Fruit fly (Drosophila melanogaster) whole organism, embryonic: ENCODE results near the gene jagn.

Experiments used
- Abd-B ChIP-seq: fragments of 200-800 bp; sonication (Bioruptor generic); optimal IDR thresholded peaks from 2 replicates; lab custom pipeline; 2018; ENCODE audit warnings: missing biosample characterization, mild to moderate bottlenecking, missing genetic modification characterization, moderate library complexity
- Antp ChIP-seq: fragments of 200-800 bp; sonication (Bioruptor generic); optimal IDR thresholded peaks from 3 replicates; lab custom pipeline; 2016; ENCODE audit warnings: missing biosample characterization, missing genetic modification characterization
- B-H2 ChIP-seq: fragments of 200-800 bp; sonication (Bioruptor generic); optimal IDR thresholded peaks from 2 replicates; lab custom pipeline; 2018; ENCODE audit warnings: missing biosample characterization, mild to moderate bottlenecking, missing genetic modification characterization
- Blimp-1 ChIP-seq: fragments of 200-800 bp; sonication (Bioruptor generic); optimal IDR thresholded peaks from 3 replicates; lab custom pipeline; 2018; ENCODE audit warnings: missing biosample characterization, missing genetic modification characterization, mild to moderate bottlenecking, moderate library complexity, missing genetic modification reagents
- CG11560 ChIP-seq: fragments of 200-800 bp; sonication (Bioruptor generic); IDR thresholded peaks from 3 replicates; pipeline ENCODE4 v1.3.6; 2022; ENCODE audit warnings: missing biosample characterization, missing genetic modification characterization
- CG15011 ChIP-seq: fragments of 200-800 bp; sonication (Bioruptor generic); optimal IDR thresholded peaks from 3 replicates; lab custom pipeline; 2018; ENCODE audit warnings: missing biosample characterization, mild to moderate bottlenecking, missing genetic modification characterization
- CG18011 ChIP-seq: fragments of 200-800 bp; sonication (Bioruptor generic); optimal IDR thresholded peaks from 2 replicates; lab custom pipeline; 2017; ENCODE audit warnings: missing biosample characterization, missing genetic modification characterization, mild to moderate bottlenecking, moderate library complexity, missing genotype
- CG18262 ChIP-seq: fragments of 200-800 bp; optimal IDR thresholded peaks from 3 replicates; lab custom pipeline; 2019; ENCODE audit warnings: missing biosample characterization, mild to moderate bottlenecking, missing genetic modification characterization, moderate library complexity
- CG2129 ChIP-seq: fragments of 200-800 bp; sonication (Bioruptor generic); IDR thresholded peaks from 2 replicates; pipeline ENCODE4 v1.3.6; 2022; ENCODE audit warnings: missing biosample characterization, missing genetic modification characterization; ENCODE audit not compliant: partially characterized antibody
- CG31388 ChIP-seq: fragments of 200-800 bp; sonication (Bioruptor generic); optimal IDR thresholded peaks from 2 replicates; lab custom pipeline; 2016; ENCODE audit warnings: missing biosample characterization, missing genetic modification characterization
- CG3847 ChIP-seq: fragments of 200-800 bp; sonication (Bioruptor generic); IDR thresholded peaks from 2 replicates; pipeline ENCODE4 v1.3.6; 2022; ENCODE audit warnings: missing biosample characterization, missing genetic modification characterization
- CG4404 ChIP-seq: fragments of 200-800 bp; sonication (Bioruptor generic); IDR thresholded peaks from 2 replicates; pipeline ENCODE4 v1.3.6; 2022; ENCODE audit warnings: missing biosample characterization, missing genetic modification characterization
- CG6654 ChIP-seq: fragments of 200-800 bp; sonication (Bioruptor generic); optimal IDR thresholded peaks from 2 replicates; lab custom pipeline; 2017; ENCODE audit warnings: missing biosample characterization, mild to moderate bottlenecking, missing genetic modification characterization
- CG7357 ChIP-seq: fragments of 200-800 bp; sonication (Bioruptor generic); IDR thresholded peaks from 3 replicates; pipeline ENCODE4 v1.3.6; 2022; ENCODE audit warnings: missing biosample characterization, missing genetic modification characterization
- CG7963 ChIP-seq: fragments of 200-800 bp; sonication (Bioruptor generic); IDR thresholded peaks from 3 replicates; pipeline ENCODE4 v1.3.6; 2022; ENCODE audit warnings: missing biosample characterization, missing genetic modification characterization; ENCODE audit not compliant: partially characterized antibody
- CG8281 ChIP-seq: fragments of 200-800 bp; sonication (Bioruptor generic); optimal IDR thresholded peaks from 2 replicates; lab custom pipeline; 2018; ENCODE audit warnings: missing biosample characterization, mild to moderate bottlenecking, missing genetic modification characterization, moderate library complexity
- CG8290 ChIP-seq, 3 experiments: fragments of 200-800 bp; sonication (Bioruptor generic); optimal IDR thresholded peaks; 2 replicates each; lab custom pipeline; 2016 to 2019; ENCODE audit warnings: missing biosample characterization in 3 of 3, missing genetic modification characterization in 3 of 3, mild to moderate bottlenecking in 2 of 3, moderate library complexity in 1 of 3
- Deaf1 ChIP-seq: fragments of 200-800 bp; optimal IDR thresholded peaks from 3 replicates; lab custom pipeline; 2019; ENCODE audit warnings: missing biosample characterization, mild to moderate bottlenecking, missing genetic modification characterization, moderate library complexity
- Doc2 ChIP-seq: fragments of 200-800 bp; sonication (Bioruptor generic); IDR thresholded peaks from 2 replicates; pipeline ENCODE4 v1.3.6; 2022; ENCODE audit warnings: missing biosample characterization, missing genetic modification characterization
- E2f2 ChIP-seq: fragments of 200-800 bp; sonication (Bioruptor generic); IDR thresholded peaks from 2 replicates; pipeline ENCODE4 v1.3.6; 2022; ENCODE audit warnings: missing biosample characterization, missing genetic modification characterization
- Elba2 ChIP-seq: fragments of 200-800 bp; sonication (Bioruptor generic); optimal IDR thresholded peaks from 3 replicates; lab custom pipeline; 2016; ENCODE audit warnings: missing biosample characterization, missing genetic modification characterization
- H15 ChIP-seq: fragments of 200-800 bp; sonication (Bioruptor generic); IDR thresholded peaks from 3 replicates; pipeline ENCODE4 v1.3.6; 2022; ENCODE audit warnings: missing biosample characterization, missing genetic modification characterization
- HmgZ ChIP-seq: fragments of 200-800 bp; sonication (Bioruptor generic); optimal IDR thresholded peaks from 2 replicates; lab custom pipeline; 2018; ENCODE audit warnings: missing biosample characterization, mild to moderate bottlenecking, missing genetic modification characterization
- Med ChIP-seq: fragments of 200-800 bp; sonication (Bioruptor generic); peaks from one replicate; lab custom pipeline; 2016; ENCODE audit warnings: missing biosample characterization, missing genetic modification characterization, mild to moderate bottlenecking, inconsistent platforms, moderate library complexity
- Poxn ChIP-seq: fragments of 200-800 bp; sonication (Bioruptor generic); IDR thresholded peaks from 2 replicates; pipeline ENCODE4 v1.3.6; 2022; ENCODE audit warnings: missing biosample characterization, missing genetic modification characterization
- abd-A ChIP-seq: fragments of 200-800 bp; sonication (Bioruptor generic); optimal IDR thresholded peaks from 3 replicates; lab custom pipeline; 2019; ENCODE audit warnings: missing biosample characterization, mild to moderate bottlenecking, missing genetic modification characterization, moderate library complexity
- crc ChIP-seq: fragments of 200-800 bp; sonication (Bioruptor generic); optimal IDR thresholded peaks from 2 replicates; lab custom pipeline; 2016; ENCODE audit warnings: missing biosample characterization, missing genetic modification characterization
- crp ChIP-seq, 2 experiments: fragments of 200-800 bp; sonication (Bioruptor generic); optimal IDR thresholded peaks; 2 replicates in 1 of 2; 3 replicates in 1 of 2; lab custom pipeline; 2017; ENCODE audit warnings: missing biosample characterization in 2 of 2, missing genetic modification characterization in 2 of 2, mild to moderate bottlenecking in 1 of 2, moderate library complexity in 1 of 2
- dan ChIP-seq: fragments of 200-800 bp; sonication (Bioruptor generic); IDR thresholded peaks from 2 replicates; pipeline ENCODE4 v1.3.6; 2022; ENCODE audit warnings: missing biosample characterization, missing genetic modification characterization
- dmrt11E ChIP-seq: fragments of 200-800 bp; sonication (Bioruptor generic); optimal IDR thresholded peaks from 3 replicates; lab custom pipeline; 2018; ENCODE audit warnings: missing biosample characterization, mild to moderate bottlenecking, missing genetic modification characterization, moderate library complexity
- eve ChIP-seq, 2 experiments: fragments of >200 bp; optimal IDR thresholded peaks; 2 replicates each; lab custom pipeline; 2017; ENCODE audit warnings: missing biosample characterization in 2 of 2, missing genetic modification characterization in 2 of 2
- exex ChIP-seq: fragments of 200-800 bp; sonication (Bioruptor generic); optimal IDR thresholded peaks from 4 replicates; lab custom pipeline; 2018; ENCODE audit warnings: missing biosample characterization, mild to moderate bottlenecking, missing genetic modification characterization, moderate library complexity
- gcm2 ChIP-seq: fragments of 200-800 bp; sonication (Bioruptor generic); optimal IDR thresholded peaks from 2 replicates; lab custom pipeline; 2016; ENCODE audit warnings: missing biosample characterization, missing genetic modification characterization
- gfzf ChIP-seq: fragments of 200-800 bp; sonication (Bioruptor generic); optimal IDR thresholded peaks from 2 replicates; lab custom pipeline; 2016; ENCODE audit warnings: missing biosample characterization, mild to moderate bottlenecking, missing genetic modification characterization, moderate library complexity
- hbn ChIP-seq: fragments of 200-800 bp; sonication (Bioruptor generic); IDR thresholded peaks from 2 replicates; pipeline ENCODE4 v1.3.6; 2022; ENCODE audit warnings: missing biosample characterization, missing genetic modification characterization; ENCODE audit not compliant: partially characterized antibody
- nom ChIP-seq: fragments of 200-800 bp; sonication (Bioruptor generic); optimal IDR thresholded peaks from 2 replicates; lab custom pipeline; 2017; ENCODE audit warnings: missing biosample characterization, missing genetic modification characterization, mild to moderate bottlenecking, moderate library complexity, missing genetic modification reagents
- stc ChIP-seq: fragments of 200-800 bp; sonication (Bioruptor generic); IDR thresholded peaks from 2 replicates; pipeline ENCODE4 v1.3.6; 2022; ENCODE audit warnings: missing biosample characterization, missing genetic modification characterization
- sug ChIP-seq: fragments of 200-800 bp; optimal IDR thresholded peaks from 2 replicates; lab custom pipeline; 2019; ENCODE audit warnings: missing biosample characterization, mild to moderate bottlenecking, missing genetic modification characterization, moderate library complexity

jagn gene

dm6 chr3R:5736305-5736869 is 42.7 kb upstream of the jagn start, which contains the start of the genes CG2100 and CG1236 (continued):
- peak; percentile 42 for TF ChIP-seq exex
- peak; percentile 13 for TF ChIP-seq gcm2 (GFP tag; lab: Kevin White, UChicago)
- peak; percentile 59 for TF ChIP-seq Antp (GFP tag; lab: Kevin White, UChicago)
- peak; percentile 71 for TF ChIP-seq Deaf1 (tag; lab: Kevin White, UChicago)
- peak; percentile 32 for TF ChIP-seq B-H2 (GFP tag; lab: Kevin White, UChicago)

dm6 chr3R:5737263-5737662 is 41.9 kb upstream of the jagn start:
- TF ChIP-seq nom (GFP tag; lab: Kevin White, UChicago), result peak; percentile 26
- no peak for TF ChIP-seq HmgZ (tag; lab: Kevin White, UChicago)
- TF ChIP-seq CG18011 (GFP tag; lab: Kevin White, UChicago), result no peak
- no peak for TF ChIP-seq CG3847 (GFP tag; lab: Robert Waterston, UW)
- no peak for TF ChIP-seq dan (GFP tag; lab: Robert Waterston, UW)
- TF ChIP-seq Poxn (GFP tag; lab: Robert Waterston, UW), result no peak
- TF ChIP-seq CG18262, result no peak
- no peak for TF ChIP-seq Elba2 (GFP tag; lab: Kevin White, UChicago)
- 0 out of 3 replicates have a peak, but pooled peaks have one; percentile 36 for TF ChIP-seq CG7963 (GFP tag; lab: Robert Waterston, UW)
- no peak for TF ChIP-seq CG8281
- no peak for TF ChIP-seq abd-A (tag; lab: Kevin White, UChicago)
- TF ChIP-seq CG4404 (GFP tag; lab: Robert Waterston, UW), result no peak
- TF ChIP-seq Med (GFP tag; lab: Kevin White, UChicago), result peak; percentile 62
- TF ChIP-seq Blimp-1 (GFP tag; lab: Kevin White, UChicago), result no peak
- TF ChIP-seq hbn (GFP tag; lab: Robert Waterston, UW), result no peak
- no peak for TF ChIP-seq CG31388
- TF ChIP-seq gfzf, result no peak
- TF ChIP-seq CG8290 (GFP tag; optimal IDR thresholded peaks at IDR 0.05; lab: Kevin White, UChicago), result no peak
- no peak for TF ChIP-seq CG8290 (tag; optimal IDR thresholded peaks at IDR 0.05; lab: Kevin White, UChicago)
- no peak for TF ChIP-seq sug (tag; lab: Kevin White, UChicago)
- TF ChIP-seq CG7357 (GFP tag; lab: Robert Waterston, UW), result no peak
- no peak for TF ChIP-seq crp (GFP tag; optimal IDR thresholded peaks at IDR 0.05; lab: Kevin White, UChicago)
- 0 out of 3 replicates have a peak, but pooled peaks have one; percentile 31 for TF ChIP-seq H15 (GFP tag; lab: Robert Waterston, UW)
- no peak for TF ChIP-seq eve (GFP tag; optimal IDR thresholded peaks at IDR 0.05; lab: Kevin White, UChicago)
- TF ChIP-seq CG15011, result no peak
- no peak for TF ChIP-seq crc (GFP tag; lab: Kevin White, UChicago)
- TF ChIP-seq Doc2, result no peak
- TF ChIP-seq dmrt11E (tag; lab: Kevin White, UChicago), result no peak
- no peak for TF ChIP-seq stc (GFP tag; lab: Robert Waterston, UW)
- no peak for TF ChIP-seq E2f2 (GFP tag; lab: Robert Waterston, UW)
- no peak for TF ChIP-seq CG11560 (tag; lab: Robert Waterston, UW)
- no peak for TF ChIP-seq Abd-B (GFP tag; lab: Kevin White, UChicago)
- TF ChIP-seq CG2129 (GFP tag; lab: Robert Waterston, UW), result no peak
- TF ChIP-seq CG6654 (GFP tag; lab: Kevin White, UChicago), result no peak
